Worm (Caenorhabditis elegans): Measurements from ENCODE around the gene F54H12.8.

DNA sequence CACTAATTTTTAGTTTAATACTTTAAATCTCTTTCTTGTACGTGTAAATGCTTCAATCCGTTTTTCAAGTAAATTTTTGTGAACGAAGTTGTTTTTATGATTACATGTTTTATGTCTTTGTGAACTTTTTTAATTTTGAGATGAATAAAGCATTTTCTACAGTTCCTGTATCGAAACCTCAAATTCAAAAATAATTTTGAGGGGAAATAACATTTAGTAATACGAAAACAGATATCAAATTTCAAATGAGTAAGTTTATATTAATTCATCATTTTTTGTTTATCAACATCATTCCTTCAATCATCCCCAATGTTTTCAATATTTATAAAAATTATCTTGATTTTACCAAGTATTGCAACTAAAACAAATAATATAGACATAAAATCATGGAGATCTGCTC, 31.5 kb downstream of the F54H12.8 start, which contains the start of gene C29E4.10:
- TF ChIP-seq hnd-1 (tag; optimal IDR thresholded peaks at IDR 0.05) (no peak), ama-1 (optimal IDR thresholded peaks at IDR 0.05) (no peak), aly-1 (tag; optimal IDR thresholded peaks at IDR 0.05) (no peak), flt-1 (GFP tag; IDR thresholded peaks at IDR 0.05) (no peak), sea-1 (GFP tag; conservative IDR thresholded peaks at IDR 0.05) (no peak)

All from whole organism, early embryonic.